Fruit fly (Drosophila melanogaster): ENCODE results near the gene Cp15.

Gene Cp15

DNA sequence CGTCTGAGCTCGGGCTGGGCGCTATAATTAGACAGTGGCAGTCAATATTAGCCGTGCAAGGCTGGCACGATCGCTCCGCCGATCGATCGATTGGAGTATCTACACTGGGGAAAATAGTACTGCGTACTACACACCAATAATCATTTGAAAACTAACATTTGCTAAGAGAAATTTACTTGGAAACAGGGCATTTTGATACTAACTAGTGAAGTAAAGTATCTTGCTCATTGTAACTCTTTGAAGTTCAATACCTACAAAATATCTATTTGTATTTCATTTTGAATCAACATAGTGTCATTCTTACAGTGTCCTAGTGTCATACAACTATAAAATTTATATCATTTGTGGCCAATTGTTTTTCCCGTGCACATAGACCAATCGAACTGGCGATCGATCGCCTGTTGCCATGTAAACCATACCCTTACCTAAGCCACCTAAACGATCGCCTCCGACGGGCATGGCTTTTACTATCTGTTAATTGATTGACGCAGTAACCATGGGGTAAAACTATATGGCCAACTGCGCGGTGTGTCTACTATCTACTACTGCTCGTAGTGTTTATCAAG is 27.6 kb upstream of the Cp15 start (continued):
- TF ChIP-seq cwo (GFP tag; optimal IDR thresholded peaks at IDR 0.05): peak; percentile 91
- TF ChIP-seq CoRest (tag; optimal IDR thresholded peaks at IDR 0.05): peak; percentile 90
- no peak for TF ChIP-seq lbe (GFP tag; optimal IDR thresholded peaks at IDR 0.05)
- peak; percentile 73 for TF ChIP-seq eyg (GFP tag; optimal IDR thresholded peaks at IDR 0.05)
- TF ChIP-seq Hr3 (GFP tag; optimal IDR thresholded peaks at IDR 0.05): peak; percentile 82
- peak; percentile 12 for TF ChIP-seq Spps (tag; optimal IDR thresholded peaks at IDR 0.05)
- peak; percentile 44 for TF ChIP-seq CG6765 (GFP tag; optimal IDR thresholded peaks at IDR 0.05)
- TF ChIP-seq pb (GFP tag; optimal IDR thresholded peaks at IDR 0.05): peak; percentile 81
- peak; percentile 77 for TF ChIP-seq CG18262 (tag; optimal IDR thresholded peaks at IDR 0.05)
- TF ChIP-seq ato (GFP tag; IDR thresholded peaks at IDR 0.05; ENCODE audit: partially characterized antibody): no peak
- TF ChIP-seq fu2 (GFP tag; optimal IDR thresholded peaks at IDR 0.05): peak; percentile 85
- no peak for TF ChIP-seq Dref (GFP tag; IDR thresholded peaks at IDR 0.05)
- TF ChIP-seq CG43689 (GFP tag; IDR thresholded peaks at IDR 0.05): no peak
- peak; percentile 55 for TF ChIP-seq al (GFP tag; IDR thresholded peaks at IDR 0.05)
- peak; percentile 82 for TF ChIP-seq lmd (GFP tag; IDR thresholded peaks at IDR 0.05)
- peak; percentile 82 for TF ChIP-seq slbo (GFP tag; IDR thresholded peaks at IDR 0.05)
- peak; percentile 70 for TF ChIP-seq fd96Cb (tag; optimal IDR thresholded peaks at IDR 0.05)
- peak; percentile 74 for TF ChIP-seq CG8388 (GFP tag; optimal IDR thresholded peaks at IDR 0.05)
- TF ChIP-seq CG8765 (GFP tag; IDR thresholded peaks at IDR 0.05): no peak
- no peak for TF ChIP-seq CG10565 (GFP tag; optimal IDR thresholded peaks at IDR 0.05)
- TF ChIP-seq Pdp1 (GFP tag; optimal IDR thresholded peaks at IDR 0.05): peak; percentile 83 to 85
- no peak for TF ChIP-seq ase (GFP tag; IDR thresholded peaks at IDR 0.05)
- TF ChIP-seq CG18764 (GFP tag; optimal IDR thresholded peaks at IDR 0.05): peak; percentile 41
- TF ChIP-seq Gug (GFP tag; IDR thresholded peaks at IDR 0.05): peak; percentile 64; the same call in 2 of the 4 replicates
- peak; percentile 37 for TF ChIP-seq twi (tag; optimal IDR thresholded peaks at IDR 0.05)
- TF ChIP-seq gt (GFP tag; IDR thresholded peaks at IDR 0.05): no peak
- peak; percentile 74 for TF ChIP-seq Hand (GFP tag; optimal IDR thresholded peaks at IDR 0.05)
- TF ChIP-seq CG9876 (GFP tag; optimal IDR thresholded peaks at IDR 0.05): peak; percentile 59
- TF ChIP-seq dati (GFP tag; IDR thresholded peaks at IDR 0.05): no peak
- TF ChIP-seq zen (tag; optimal IDR thresholded peaks at IDR 0.05): peak; percentile 35
- peak; percentile 87 for TF ChIP-seq CG8924 (tag; optimal IDR thresholded peaks at IDR 0.05)
- peak; percentile 71 for TF ChIP-seq Fer3 (tag; optimal IDR thresholded peaks at IDR 0.05)
- peak; percentile 19 for TF ChIP-seq gro (GFP tag; optimal IDR thresholded peaks at IDR 0.05)
- TF ChIP-seq CG3407 (GFP tag; optimal IDR thresholded peaks at IDR 0.05): peak; percentile 34
- TF ChIP-seq CG33557 (GFP tag; optimal IDR thresholded peaks at IDR 0.05): no peak
- TF ChIP-seq CG17385 (GFP tag; optimal IDR thresholded peaks at IDR 0.05): peak; percentile 81
- peak; percentile 61 for TF ChIP-seq p53 (GFP tag; optimal IDR thresholded peaks at IDR 0.05)
- TF ChIP-seq Xrp1 (GFP tag; IDR thresholded peaks at IDR 0.05): peak; percentile 82
- no peak for TF ChIP-seq cg (GFP tag; optimal IDR thresholded peaks at IDR 0.05)
- TF ChIP-seq fd3F (GFP tag; optimal IDR thresholded peaks at IDR 0.05): peak; percentile 73
- peak; percentile 50 for TF ChIP-seq pnt (GFP tag; optimal IDR thresholded peaks at IDR 0.05)
- no peak for TF ChIP-seq wek (GFP tag; optimal IDR thresholded peaks at IDR 0.05)
- no peak for TF ChIP-seq kah (GFP tag; optimal IDR thresholded peaks at IDR 0.05)
- TF ChIP-seq Dek (tag; optimal IDR thresholded peaks at IDR 0.05): peak; percentile 61
- TF ChIP-seq Neu2 (GFP tag; optimal IDR thresholded peaks at IDR 0.05; ENCODE audit: borderline replicate concordance): no peak
- TF ChIP-seq her (GFP tag; optimal IDR thresholded peaks at IDR 0.05): peak; percentile 74
- TF ChIP-seq Abd-B (GFP tag; optimal IDR thresholded peaks at IDR 0.05): peak; percentile 77
- no peak for TF ChIP-seq CG9797 (GFP tag; optimal IDR thresholded peaks at IDR 0.05)
- TF ChIP-seq sisA (GFP tag; IDR thresholded peaks at IDR 0.05): peak; percentile 74
- TF ChIP-seq crp (GFP tag; optimal IDR thresholded peaks at IDR 0.05): peak in 1 of 2 experiments; percentile 3

Measured in whole organism, embryonic.